Fruit fly (Drosophila melanogaster) whole organism, embryonic: Measurements from ENCODE around the gene CG9130.
A peak's percentile ranks its signal among the peaks of the same experiment; 100 is the strongest.

ENCODE experiments used
- CG10979 ChIP-seq: fragments of 200-800 bp; sonication (Bioruptor generic); optimal IDR thresholded peaks from 2 replicates; lab custom pipeline; 2018; ENCODE audit warnings: missing biosample characterization, mild to moderate bottlenecking, missing genetic modification characterization, moderate library complexity
- CG13424 ChIP-seq: fragments of 200-800 bp; sonication (Bioruptor generic); optimal IDR thresholded peaks from 2 replicates; lab custom pipeline; 2019; ENCODE audit warnings: missing biosample characterization, mild to moderate bottlenecking, missing genetic modification characterization, moderate library complexity
- CG13775 ChIP-seq: fragments of 200-800 bp; sonication (Bioruptor generic); optimal IDR thresholded peaks from 3 replicates; lab custom pipeline; 2017; ENCODE audit warnings: missing biosample characterization, mild to moderate bottlenecking, missing genetic modification characterization
- CG16863 ChIP-seq: fragments of 200-800 bp; sonication (Bioruptor generic); optimal IDR thresholded peaks from 3 replicates; lab custom pipeline; 2016; ENCODE audit warnings: missing biosample characterization, missing genetic modification characterization
- CG1792 ChIP-seq: fragments of 200-800 bp; sonication (Bioruptor generic); optimal IDR thresholded peaks from 2 replicates; lab custom pipeline; 2016; ENCODE audit warnings: missing biosample characterization, missing genetic modification characterization
- CG2116 ChIP-seq: fragments of 200-800 bp; sonication (Bioruptor generic); optimal IDR thresholded peaks from 3 replicates; lab custom pipeline; 2018; ENCODE audit warnings: missing biosample characterization, mild to moderate bottlenecking, missing genetic modification characterization
- CG2889 ChIP-seq: fragments of 200-800 bp; sonication (Bioruptor generic); IDR thresholded peaks from 3 replicates; pipeline ENCODE4 v1.3.6; 2022; ENCODE audit warnings: missing biosample characterization, missing genetic modification characterization
- CG3163 ChIP-seq: fragments of 200-800 bp; sonication (Bioruptor generic); optimal IDR thresholded peaks from 3 replicates; lab custom pipeline; 2016; ENCODE audit warnings: missing biosample characterization, missing genetic modification characterization
- CG34224 ChIP-seq: fragments of 200-800 bp; sonication (Bioruptor generic); IDR thresholded peaks from 3 replicates; pipeline ENCODE4 v1.3.6; 2022; ENCODE audit warnings: missing biosample characterization, missing genetic modification characterization; ENCODE audit not compliant: partially characterized antibody
- CG3847 ChIP-seq: fragments of 200-800 bp; sonication (Bioruptor generic); IDR thresholded peaks from 2 replicates; pipeline ENCODE4 v1.3.6; 2022; ENCODE audit warnings: missing biosample characterization, missing genetic modification characterization
- CG6765 ChIP-seq: fragments of 200-800 bp; sonication (Bioruptor generic); optimal IDR thresholded peaks from 3 replicates; lab custom pipeline; 2017; ENCODE audit warnings: missing biosample characterization, mild to moderate bottlenecking, missing genetic modification characterization
- CG7372 ChIP-seq: fragments of 200-800 bp; sonication (Bioruptor generic); IDR thresholded peaks from 2 replicates; pipeline ENCODE4 v1.3.6; 2022; ENCODE audit warnings: missing biosample characterization, missing genetic modification characterization
- CG7928 ChIP-seq: fragments of 200-800 bp; sonication (Bioruptor generic); optimal IDR thresholded peaks from 2 replicates; lab custom pipeline; 2017; ENCODE audit warnings: missing biosample characterization, mild to moderate bottlenecking, missing genetic modification characterization
- CG8388 ChIP-seq: fragments of 200-800 bp; sonication (Bioruptor generic); optimal IDR thresholded peaks from 2 replicates; lab custom pipeline; 2019; ENCODE audit warnings: missing biosample characterization, mild to moderate bottlenecking, missing genetic modification characterization, moderate library complexity
- CHES-1-like ChIP-seq: fragments of 200-800 bp; sonication (Bioruptor generic); optimal IDR thresholded peaks from 2 replicates; lab custom pipeline; 2016; ENCODE audit warnings: missing biosample characterization, missing genetic modification characterization
- CTCF ChIP-seq: fragments of 200-800 bp; sonication (Bioruptor generic); optimal IDR thresholded peaks from 2 replicates; lab custom pipeline; 2017; ENCODE audit warnings: missing biosample characterization, mild to moderate bottlenecking, missing genetic modification characterization, moderate library complexity
- Deaf1 ChIP-seq: fragments of 200-800 bp; optimal IDR thresholded peaks from 3 replicates; lab custom pipeline; 2019; ENCODE audit warnings: missing biosample characterization, mild to moderate bottlenecking, missing genetic modification characterization, moderate library complexity
- Dfd ChIP-seq, 2 experiments: fragments of >200 bp; optimal IDR thresholded peaks; 2 replicates each; lab custom pipeline; 2017; ENCODE audit warnings: missing biosample characterization in 2 of 2, missing genetic modification characterization in 2 of 2
- Dip3 ChIP-seq: fragments of 200-800 bp; sonication (Bioruptor generic); optimal IDR thresholded peaks from 3 replicates; lab custom pipeline; 2016; ENCODE audit warnings: missing biosample characterization, missing genetic modification characterization
- Hmx ChIP-seq: fragments of 200-800 bp; sonication (Bioruptor generic); optimal IDR thresholded peaks from 2 replicates; lab custom pipeline; 2016; ENCODE audit warnings: missing biosample characterization, missing genetic modification characterization
- Hr3 ChIP-seq: fragments of 200-800 bp; sonication (Bioruptor generic); optimal IDR thresholded peaks from 3 replicates; lab custom pipeline; 2016; ENCODE audit warnings: missing biosample characterization, missing genetic modification characterization
- Hsf ChIP-seq: fragments of 200-800 bp; sonication (Bioruptor generic); optimal IDR thresholded peaks from 3 replicates; lab custom pipeline; 2016; ENCODE audit warnings: missing biosample characterization, missing genetic modification characterization
- Lhr ChIP-seq: fragments of 200-800 bp; sonication (Bioruptor generic); optimal IDR thresholded peaks from 3 replicates; lab custom pipeline; 2017; ENCODE audit warnings: mild to moderate bottlenecking, missing biosample characterization, missing genetic modification reagents, missing genetic modification characterization
- Lim3 ChIP-seq: fragments of 200-800 bp; sonication (Bioruptor generic); IDR thresholded peaks from 2 replicates; pipeline ENCODE4 v1.3.6; 2022; ENCODE audit warnings: missing biosample characterization, missing genetic modification characterization
- MBD-R2 ChIP-seq: fragments of 200-800 bp; sonication (Bioruptor generic); IDR thresholded peaks from 2 replicates; pipeline ENCODE4 v1.3.6; 2022; ENCODE audit warnings: missing biosample characterization, missing genetic modification characterization
- Neu2 ChIP-seq: fragments of 200-800 bp; sonication (Bioruptor generic); optimal IDR thresholded peaks from 3 replicates; lab custom pipeline; 2016; ENCODE audit warnings: missing biosample characterization, missing genetic modification characterization, borderline replicate concordance
- Sry-β ChIP-seq: fragments of 200-800 bp; sonication (Bioruptor generic); optimal IDR thresholded peaks from 2 replicates; lab custom pipeline; 2018; ENCODE audit warnings: missing biosample characterization, mild to moderate bottlenecking, missing genetic modification characterization, moderate library complexity
- Vsx1 ChIP-seq: fragments of 200-800 bp; sonication (Bioruptor generic); optimal IDR thresholded peaks from 2 replicates; lab custom pipeline; 2017; ENCODE audit warnings: missing biosample characterization, mild to moderate bottlenecking, missing genetic modification characterization, missing genetic modification reagents
- Xbp1 ChIP-seq: fragments of 200-800 bp; sonication (Bioruptor generic); optimal IDR thresholded peaks from 3 replicates; lab custom pipeline; 2016; ENCODE audit warnings: missing biosample characterization, mild to moderate bottlenecking, missing genetic modification characterization
- YL-1 ChIP-seq: fragments of 200-800 bp; sonication (Bioruptor generic); optimal IDR thresholded peaks from 3 replicates; lab custom pipeline; 2017; ENCODE audit warnings: missing biosample characterization, mild to moderate bottlenecking, missing genetic modification characterization
- cas ChIP-seq: fragments of 200-800 bp; sonication (Bioruptor generic); IDR thresholded peaks from 2 replicates; pipeline ENCODE4 v1.3.6; 2022; ENCODE audit warnings: missing biosample characterization, missing genetic modification characterization
- caup ChIP-seq: fragments of 200-800 bp; sonication (Bioruptor generic); optimal IDR thresholded peaks from 3 replicates; lab custom pipeline; 2017; ENCODE audit warnings: missing biosample characterization, mild to moderate bottlenecking, missing genetic modification characterization, moderate library complexity; ENCODE audit not compliant: severe bottlenecking
- chn ChIP-seq: fragments of 200-800 bp; sonication (Bioruptor generic); optimal IDR thresholded peaks from 2 replicates; lab custom pipeline; 2016; ENCODE audit warnings: missing biosample characterization, missing genetic modification characterization
- ci ChIP-seq: fragments of 200-800 bp; sonication (Bioruptor generic); IDR thresholded peaks from 3 replicates; pipeline ENCODE4 v1.3.6; 2022; ENCODE audit warnings: missing biosample characterization, missing genetic modification characterization
- h ChIP-seq: fragments of >200 bp; optimal IDR thresholded peaks from 2 replicates; lab custom pipeline; 2017
- hkb ChIP-seq, 2 experiments: fragments of 200-800 bp in 1 of 2; fragments of >200 bp in 1 of 2; sonication (Bioruptor generic) in 1 of 2; IDR thresholded peaks in 1 of 2; optimal IDR thresholded peaks in 1 of 2; 2 replicates each; pipeline versions ENCODE4 v1.3.6 to Lab custom; 2017 to 2022; ENCODE audit warnings: missing biosample characterization in 1 of 2, missing genetic modification characterization in 1 of 2
- inv ChIP-seq: fragments of 200-800 bp; sonication (Bioruptor generic); IDR thresholded peaks from 2 replicates; pipeline ENCODE4 v1.3.6; 2022; ENCODE audit warnings: missing biosample characterization, missing genetic modification characterization; ENCODE audit not compliant: partially characterized antibody
- jing ChIP-seq: fragments of 200-800 bp; sonication (Bioruptor generic); optimal IDR thresholded peaks from 2 replicates; lab custom pipeline; 2018; ENCODE audit warnings: missing biosample characterization, mild to moderate bottlenecking, missing genetic modification characterization
- klu ChIP-seq: fragments of 200-800 bp; sonication (Bioruptor generic); IDR thresholded peaks from 2 replicates; pipeline ENCODE4 v1.3.6; 2022; ENCODE audit warnings: missing biosample characterization, missing genetic modification characterization
- kni ChIP-seq: fragments of 200-800 bp; sonication (Bioruptor generic); optimal IDR thresholded peaks from 3 replicates; lab custom pipeline; 2017; ENCODE audit warnings: mild to moderate bottlenecking, missing biosample characterization, missing genetic modification reagents, missing genetic modification characterization
- lola ChIP-seq, 3 experiments: fragments of >200 bp in 2 of 3; fragments of 200-800 bp in 1 of 3; sonication (Bioruptor generic) in 1 of 3; optimal IDR thresholded peaks; 2 replicates each; lab custom pipeline; 2017 to 2019; ENCODE audit warnings: missing biosample characterization in 3 of 3, missing genetic modification characterization in 3 of 3, mild to moderate bottlenecking in 1 of 3, moderate library complexity in 1 of 3
- pho ChIP-seq: fragments of 200-800 bp; sonication (Bioruptor generic); optimal IDR thresholded peaks from 2 replicates; lab custom pipeline; 2016; ENCODE audit warnings: missing biosample characterization, missing genetic modification characterization
- psq ChIP-seq: fragments of 200-800 bp; sonication (Bioruptor generic); optimal IDR thresholded peaks from 2 replicates; lab custom pipeline; 2017; ENCODE audit warnings: missing biosample characterization, missing genetic modification characterization
- pum ChIP-seq: fragments of 200-800 bp; sonication (Bioruptor generic); optimal IDR thresholded peaks from 2 replicates; lab custom pipeline; 2016; ENCODE audit warnings: missing biosample characterization, missing genetic modification characterization
- ranshi ChIP-seq: fragments of 200-800 bp; sonication (Bioruptor generic); IDR thresholded peaks from 2 replicates; pipeline ENCODE4 v1.3.6; 2022; ENCODE audit warnings: missing biosample characterization, missing genetic modification characterization
- sim ChIP-seq: fragments of 200-800 bp; sonication (Bioruptor generic); IDR thresholded peaks from 2 replicates; pipeline ENCODE4 v1.3.6; 2022; ENCODE audit warnings: missing biosample characterization, missing genetic modification characterization
- tap ChIP-seq: fragments of 200-800 bp; optimal IDR thresholded peaks from 3 replicates; lab custom pipeline; 2019; ENCODE audit warnings: missing biosample characterization, mild to moderate bottlenecking, missing genetic modification characterization, moderate library complexity
- tin ChIP-seq: fragments of 200-800 bp; sonication (Bioruptor generic); optimal IDR thresholded peaks from 3 replicates; lab custom pipeline; 2016; ENCODE audit warnings: missing biosample characterization, missing genetic modification characterization
- tll ChIP-seq, 2 experiments: fragments of 200-800 bp in 1 of 2; fragments of >200 bp in 1 of 2; sonication (Bioruptor generic) in 1 of 2; optimal IDR thresholded peaks; 2 replicates each; lab custom pipeline; 2017 to 2019; ENCODE audit warnings: missing biosample characterization in 2 of 2, missing genetic modification characterization in 2 of 2, mild to moderate bottlenecking in 1 of 2, moderate library complexity in 1 of 2
- ttk ChIP-seq: fragments of 200-800 bp; sonication (Bioruptor generic); IDR thresholded peaks from 2 replicates; pipeline ENCODE4 v2.1.2; 2022; ENCODE audit warnings: missing biosample characterization, missing genetic modification characterization

The CG9130 gene

DNA sequence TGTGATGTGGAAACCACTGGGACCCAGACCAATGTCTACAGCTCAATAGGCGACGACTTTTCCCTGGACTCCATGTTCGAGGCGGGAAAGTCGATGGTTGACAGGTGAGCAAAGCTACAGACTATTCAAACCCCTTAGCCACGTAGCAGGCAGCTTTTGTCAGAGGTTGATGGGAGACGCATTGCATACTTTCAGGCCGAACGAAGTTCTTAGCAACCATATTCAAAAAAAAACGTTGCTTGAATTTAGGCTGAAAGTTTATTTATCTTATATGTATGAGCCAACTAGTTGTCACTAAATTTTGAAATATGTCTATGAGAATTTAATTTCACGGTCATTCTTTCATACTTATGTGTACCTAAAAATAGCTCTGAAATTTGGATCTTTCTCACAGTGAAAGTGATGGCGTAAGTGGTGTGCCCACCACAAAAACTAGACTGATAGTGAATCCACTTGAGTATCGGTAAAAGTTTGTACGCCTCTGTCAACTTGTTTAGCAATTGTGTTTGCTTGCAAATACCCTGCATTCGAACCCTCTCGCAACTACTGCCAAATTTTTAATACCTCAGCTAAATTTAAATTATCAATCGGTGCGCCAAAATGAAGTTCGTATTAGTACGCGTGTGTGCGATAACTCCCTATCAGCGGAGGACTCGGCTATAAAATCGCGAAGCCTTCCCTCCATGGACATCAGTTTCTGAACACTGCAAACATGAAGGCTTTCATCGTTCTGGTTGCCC lies 45.0 kb upstream of the CG9130 start, which contains the start of gene LysB (continued):
- no peak for TF ChIP-seq Hsf
- TF ChIP-seq klu (GFP tag; lab: Robert Waterston, UW): no peak
- no peak for TF ChIP-seq CG7372
- no peak for TF ChIP-seq Vsx1 (GFP tag; lab: Kevin White, UChicago)
- TF ChIP-seq Dip3 (GFP tag; lab: Kevin White, UChicago): no peak
- TF ChIP-seq caup: no peak
- peak; percentile 64 for TF ChIP-seq Neu2 (GFP tag; lab: Kevin White, UChicago)
- no peak for TF ChIP-seq tin (GFP tag; lab: Kevin White, UChicago)
- TF ChIP-seq cas (GFP tag; lab: Robert Waterston, UW): no peak
- TF ChIP-seq CTCF: peak; percentile 13
- TF ChIP-seq Sry-β (GFP tag; lab: Kevin White, UChicago): no peak
- peak; percentile 27; the same call in 1 of the 2 replicates for TF ChIP-seq MBD-R2 (GFP tag; lab: Robert Waterston, UW)
- no peak for TF ChIP-seq psq (GFP tag; lab: Kevin White, UChicago)
- TF ChIP-seq CG10979: no peak
- TF ChIP-seq Lhr: peak; percentile 37
- no peak for TF ChIP-seq hkb (optimal IDR thresholded peaks at IDR 0.05; lab: Kevin White, UChicago)
- no peak for TF ChIP-seq hkb (GFP tag; IDR thresholded peaks at IDR 0.05; lab: Robert Waterston, UW)
- TF ChIP-seq tap (tag; lab: Kevin White, UChicago): no peak
- TF ChIP-seq CG2116 (GFP tag; lab: Kevin White, UChicago): no peak
- no peak for TF ChIP-seq Hr3 (GFP tag; lab: Kevin White, UChicago)
- TF ChIP-seq CHES-1-like: no peak
- no peak for TF ChIP-seq ttk (GFP tag; lab: Robert Waterston, UW)
- no peak for TF ChIP-seq pho (GFP tag; lab: Kevin White, UChicago)
- TF ChIP-seq Hmx (GFP tag; lab: Kevin White, UChicago): no peak
- no peak for TF ChIP-seq h (lab: Kevin White, UChicago)
- no peak for TF ChIP-seq CG8388 (GFP tag; lab: Kevin White, UChicago)
- TF ChIP-seq CG6765 (GFP tag; lab: Kevin White, UChicago): no peak
- no peak for TF ChIP-seq jing (GFP tag; lab: Kevin White, UChicago)
- TF ChIP-seq Deaf1: no peak
- no peak for TF ChIP-seq CG3847
- TF ChIP-seq inv: no peak; the same call in 1 of the 2 replicates
- TF ChIP-seq YL-1 (GFP tag; lab: Kevin White, UChicago): no peak
- no peak for TF ChIP-seq CG1792 (GFP tag; lab: Kevin White, UChicago)
- TF ChIP-seq Lim3 (GFP tag; lab: Robert Waterston, UW): no peak
- TF ChIP-seq lola (GFP tag; optimal IDR thresholded peaks at IDR 0.05; lab: Kevin White, UChicago): peak in 1 of 3 experiments; percentile 34
- TF ChIP-seq Dfd (GFP tag; optimal IDR thresholded peaks at IDR 0.05; lab: Kevin White, UChicago): no peak
- no peak for TF ChIP-seq CG3163 (GFP tag; lab: Kevin White, UChicago)
- TF ChIP-seq CG13424 (tag; lab: Kevin White, UChicago): no peak
- TF ChIP-seq CG34224: no peak
- no peak for TF ChIP-seq CG16863 (GFP tag; lab: Kevin White, UChicago)
- TF ChIP-seq chn: no peak
- TF ChIP-seq ci (GFP tag; lab: Robert Waterston, UW): no peak
- no peak for TF ChIP-seq ranshi (GFP tag; lab: Robert Waterston, UW)
- no peak for TF ChIP-seq sim (GFP tag; lab: Robert Waterston, UW)
- no peak for TF ChIP-seq CG7928
- TF ChIP-seq CG13775: no peak
- TF ChIP-seq Xbp1 (GFP tag; lab: Kevin White, UChicago): no peak
- no peak for TF ChIP-seq CG2889 (GFP tag; lab: Robert Waterston, UW)
- no peak for TF ChIP-seq kni (GFP tag; lab: Kevin White, UChicago)
- TF ChIP-seq tll (GFP tag; optimal IDR thresholded peaks at IDR 0.05; lab: Kevin White, UChicago): no peak
- no peak for TF ChIP-seq pum (GFP tag; lab: Kevin White, UChicago)
